Worm (Caenorhabditis elegans) whole organism, mixed stage, embryonic: Measurements from ENCODE around the gene srv-6.
A peak's percentile ranks its signal among the peaks of the same experiment; 100 is the strongest.

Experiments used
- bed-3 ChIP-seq: fragments of 200-800 bp; sonication (Bioruptor generic); optimal IDR thresholded peaks from 3 replicates; lab custom pipeline; 2018; ENCODE audit warnings: mild to moderate bottlenecking, missing genetic modification characterization, moderate library complexity, missing compliant biosample characterization
- blmp-1 ChIP-seq: fragments of 150-350 bp; optimal IDR thresholded peaks from 2 replicates; lab custom pipeline; 2014; ENCODE audit warnings: missing biosample characterization, missing genetic modification characterization
- ceh-39 ChIP-seq: fragments of 150-350 bp; optimal IDR thresholded peaks from 2 replicates; lab custom pipeline; 2014; ENCODE audit warnings: missing biosample characterization, missing genetic modification characterization
- ceh-43 ChIP-seq: fragments of 200-800 bp; sonication (Bioruptor generic); optimal IDR thresholded peaks from 2 replicates; lab custom pipeline; 2018; ENCODE audit warnings: mild to moderate bottlenecking, missing genetic modification characterization, moderate library complexity, missing compliant biosample characterization
- ceh-83 ChIP-seq: fragments of 200-800 bp; sonication (Bioruptor generic); optimal IDR thresholded peaks from 2 replicates; lab custom pipeline; 2018; ENCODE audit warnings: mild to moderate bottlenecking, missing genetic modification characterization, missing compliant biosample characterization
- ces-1 ChIP-seq: fragments of 150-350 bp; optimal IDR thresholded peaks from 2 replicates; lab custom pipeline; 2014; ENCODE audit warnings: missing biosample characterization, missing genetic modification reagents, missing genetic modification characterization
- cnd-1 ChIP-seq: fragments of 200-800 bp; sonication (Bioruptor generic); optimal IDR thresholded peaks from 2 replicates; lab custom pipeline; 2018; ENCODE audit warnings: mild to moderate bottlenecking, missing genetic modification characterization, missing compliant biosample characterization
- drap-1 ChIP-seq: fragments of 200-800 bp; sonication (Bioruptor generic); optimal IDR thresholded peaks from 3 replicates; lab custom pipeline; 2018; ENCODE audit warnings: mild to moderate bottlenecking, missing genetic modification characterization, missing compliant biosample characterization
- hlh-1 ChIP-seq: fragments of 150-350 bp; optimal IDR thresholded peaks from 2 replicates; lab custom pipeline; 2014; ENCODE audit warnings: missing biosample characterization, missing genetic modification reagents, missing genetic modification characterization
- lin-13 ChIP-seq: fragments of 150-350 bp; optimal IDR thresholded peaks from 2 replicates; lab custom pipeline; 2014; ENCODE audit warnings: missing biosample characterization, missing genetic modification characterization
- lin-32 ChIP-seq: fragments of 200-800 bp; sonication (Bioruptor generic); optimal IDR thresholded peaks from 2 replicates; lab custom pipeline; 2018; ENCODE audit warnings: mild to moderate bottlenecking, missing genetic modification characterization, missing compliant biosample characterization
- lsy-2 ChIP-seq: fragments of 150-350 bp; optimal IDR thresholded peaks from 2 replicates; lab custom pipeline; 2014; ENCODE audit warnings: missing biosample characterization, missing genetic modification characterization
- mls-2 ChIP-seq: sonication (generic microtip); optimal IDR thresholded peaks from 2 replicates; lab custom pipeline; 2016; ENCODE audit warnings: mild to moderate bottlenecking, missing genetic modification characterization, moderate library complexity, missing compliant biosample characterization
- nhr-12 ChIP-seq: fragments of 150-350 bp; optimal IDR thresholded peaks from 2 replicates; lab custom pipeline; 2014; ENCODE audit warnings: missing biosample characterization, missing genetic modification characterization
- nhr-237 ChIP-seq: fragments of 150-350 bp; optimal IDR thresholded peaks from 2 replicates; lab custom pipeline; 2014; ENCODE audit warnings: missing biosample characterization, missing genetic modification characterization
- nhr-28 ChIP-seq: fragments of 150-350 bp; optimal IDR thresholded peaks from 2 replicates; lab custom pipeline; 2014; ENCODE audit warnings: missing biosample characterization, missing genetic modification characterization
- nhr-76 ChIP-seq: sonication (generic microtip); optimal IDR thresholded peaks from 2 replicates; lab custom pipeline; 2017; ENCODE audit warnings: missing biosample characterization, missing genetic modification characterization
- pha-4 ChIP-seq: fragments of 150-350 bp; optimal IDR thresholded peaks from 2 replicates; lab custom pipeline; 2018; ENCODE audit warnings: missing biosample characterization, missing genetic modification reagents, missing genetic modification characterization
- snpc-4 ChIP-seq: fragments of 150-350 bp; optimal IDR thresholded peaks from 2 replicates; lab custom pipeline; 2014; ENCODE audit warnings: missing biosample characterization, missing genetic modification characterization
- sptf-1 ChIP-seq: sonication (generic microtip); optimal IDR thresholded peaks from 2 replicates; lab custom pipeline; 2017; ENCODE audit warnings: mild to moderate bottlenecking, missing genetic modification characterization, moderate library complexity, missing compliant biosample characterization
- tbx-8 ChIP-seq: fragments of 200-800 bp; sonication (Bioruptor generic); optimal IDR thresholded peaks from 2 replicates; lab custom pipeline; 2018; ENCODE audit warnings: mild to moderate bottlenecking, missing genetic modification characterization, moderate library complexity, missing compliant biosample characterization
- unc-120 ChIP-seq: sonication (generic microtip); optimal IDR thresholded peaks from 2 replicates; lab custom pipeline; 2017; ENCODE audit warnings: missing genetic modification characterization, missing compliant biosample characterization; ENCODE audit not compliant: poor library complexity, severe bottlenecking
- unc-39 ChIP-seq: fragments of 150-350 bp; optimal IDR thresholded peaks from 2 replicates; lab custom pipeline; 2014; ENCODE audit warnings: missing biosample characterization, missing genetic modification characterization
- unc-62 ChIP-seq: fragments of 150-350 bp; optimal IDR thresholded peaks from 2 replicates; lab custom pipeline; 2014; ENCODE audit warnings: missing biosample characterization, missing genetic modification reagents, missing genetic modification characterization
- zip-8 ChIP-seq: fragments of 150-350 bp; optimal IDR thresholded peaks from 2 replicates; lab custom pipeline; 2014; ENCODE audit warnings: missing biosample characterization, missing genetic modification characterization
- ztf-11 ChIP-seq: fragments of 150-350 bp; optimal IDR thresholded peaks from 2 replicates; lab custom pipeline; 2014; ENCODE audit warnings: missing biosample characterization, missing genetic modification characterization

Gene srv-6

DNA sequence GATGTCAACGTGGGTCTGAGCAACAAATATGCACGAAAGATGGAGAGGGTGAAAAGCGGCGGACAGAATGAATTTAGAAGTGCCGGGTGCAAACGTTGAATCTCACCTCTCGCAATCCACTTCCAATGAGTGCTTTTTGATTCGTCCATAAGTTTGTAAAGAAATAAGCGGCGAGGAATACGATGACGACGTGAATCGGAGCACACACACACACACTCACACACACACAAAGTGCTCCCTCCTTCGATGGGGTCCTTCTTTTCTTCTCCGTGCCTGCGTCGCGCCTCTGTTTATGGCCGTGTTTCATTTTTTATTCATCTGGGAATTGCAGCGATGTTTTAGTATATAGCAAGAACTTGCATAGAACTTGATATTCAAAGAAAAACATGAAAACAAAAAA lies 40.6 kb downstream of the srv-6 start, which contains the start of gene paf-2:
Gene paf-2 (minus strand): TSS at position 290 of the 400 bp plus-strand sequence.
- TF ChIP-seq nhr-28 (tag; lab: Kevin White, UChicago) = no peak
- no peak for TF ChIP-seq drap-1 (GFP tag; lab: Kevin White, UChicago)
- TF ChIP-seq nhr-237 (tag; lab: Kevin White, UChicago) = no peak
- TF ChIP-seq blmp-1 (tag; lab: Kevin White, UChicago) = no peak
- no peak for TF ChIP-seq snpc-4
- no peak for TF ChIP-seq unc-39
- no peak for TF ChIP-seq hlh-1 (tag; lab: Kevin White, UChicago)
- no peak for TF ChIP-seq tbx-8 (GFP tag; lab: Kevin White, UChicago)
- no peak for TF ChIP-seq unc-62 (GFP tag; lab: Kevin White, UChicago)
- no peak for TF ChIP-seq ceh-83 (GFP tag; lab: Kevin White, UChicago)
- TF ChIP-seq bed-3 (GFP tag; lab: Kevin White, UChicago) = no peak
- TF ChIP-seq cnd-1 (tag; lab: Kevin White, UChicago) = no peak
- TF ChIP-seq zip-8 (tag; lab: Kevin White, UChicago) = no peak
- no peak for TF ChIP-seq lsy-2 (tag; lab: Kevin White, UChicago)

DNA sequence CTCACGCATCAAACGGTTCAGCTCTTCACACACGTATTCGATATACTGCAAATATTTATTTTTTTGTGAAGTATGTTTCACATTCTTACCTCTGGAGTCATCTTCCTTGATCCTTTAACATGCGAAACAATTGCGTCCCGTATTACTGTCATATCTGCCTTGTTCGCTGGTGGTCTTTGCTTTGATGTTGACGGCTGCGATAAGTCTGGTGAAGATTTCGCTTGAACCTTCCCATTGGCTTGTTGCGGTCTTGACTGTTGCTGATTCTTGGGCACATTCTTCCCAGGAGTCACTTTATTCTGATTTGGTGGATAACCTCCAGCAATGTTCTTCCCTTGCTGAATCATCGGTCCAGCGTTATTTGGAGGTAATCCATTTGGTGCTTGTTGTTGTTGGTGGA lies 46.3 kb downstream of the srv-6 start:
- TF ChIP-seq unc-62 (GFP tag; lab: Kevin White, UChicago) (no peak), unc-39 (no peak)

DNA sequence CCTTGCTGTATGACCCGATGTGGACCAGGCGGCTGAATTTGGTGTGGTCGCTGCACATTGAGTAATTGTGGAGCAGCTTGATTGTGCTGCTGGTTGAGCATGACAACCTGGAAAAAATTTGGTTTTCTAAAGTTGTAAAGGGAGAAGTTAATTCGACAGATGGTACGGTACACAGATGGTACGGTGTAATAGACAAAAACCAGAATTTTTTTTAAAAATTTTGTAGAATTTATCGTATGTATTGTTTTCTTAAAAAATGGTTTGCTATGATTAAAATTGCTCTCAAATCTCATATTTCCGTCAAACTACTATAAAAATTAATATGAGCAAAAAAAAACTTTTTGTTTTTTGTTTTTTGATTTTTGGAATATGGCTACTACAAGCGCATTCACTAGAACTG lies 50.0 kb downstream of the srv-6 start, which contains the start of gene pqn-15:
Gene pqn-15 (minus strand): TSS at position 101 of the 400 bp plus-strand sequence.
- TF ChIP-seq ztf-11 (tag; lab: Kevin White, UChicago) (no peak), nhr-12 (no peak), snpc-4 (no peak), nhr-28 (tag; lab: Kevin White, UChicago) (no peak)

DNA sequence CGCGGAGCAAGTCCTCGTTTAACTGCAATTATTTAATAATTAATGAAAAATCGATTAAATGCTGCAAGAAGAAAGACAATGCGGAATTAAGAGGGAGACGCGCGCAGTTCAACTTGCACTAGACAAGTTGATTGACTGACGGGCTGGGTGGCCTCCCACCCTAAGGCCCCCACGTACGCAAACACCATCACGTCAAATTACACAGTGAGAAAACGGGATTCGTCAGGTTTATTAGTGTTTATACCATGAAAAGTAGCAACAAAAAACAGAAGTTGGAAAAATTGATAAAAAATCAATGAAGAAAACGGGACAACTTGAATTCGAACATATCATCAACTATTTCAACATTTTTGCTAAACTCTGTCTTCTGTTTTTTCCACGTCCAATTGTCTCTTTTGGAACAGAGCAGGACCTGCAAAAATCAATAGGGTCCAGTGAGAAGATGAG lies 50.7 kb downstream of the srv-6 start:
- TF ChIP-seq unc-120 = peak; percentile 14
- peak; percentile 69 for TF ChIP-seq ceh-43 (GFP tag; lab: Kevin White, UChicago)
- TF ChIP-seq ces-1 = peak; percentile 51
- TF ChIP-seq blmp-1 (tag; lab: Kevin White, UChicago) = no peak
- TF ChIP-seq snpc-4 = no peak
- TF ChIP-seq zip-8 (tag; lab: Kevin White, UChicago) = no peak
- no peak for TF ChIP-seq tbx-8 (GFP tag; lab: Kevin White, UChicago)
- TF ChIP-seq nhr-76 = no peak
- peak; percentile 28 for TF ChIP-seq lin-13 (tag; lab: Kevin White, UChicago)
- no peak for TF ChIP-seq ceh-39 (tag; lab: Kevin White, UChicago)
- no peak for TF ChIP-seq lin-32
- no peak for TF ChIP-seq unc-39
- no peak for TF ChIP-seq nhr-12
- TF ChIP-seq mls-2 (tag; lab: Kevin White, UChicago) = peak; percentile 78
- TF ChIP-seq cnd-1 (tag; lab: Kevin White, UChicago) = peak; percentile 10
- TF ChIP-seq pha-4 (tag; lab: Kevin White, UChicago) = no peak
- TF ChIP-seq sptf-1 = peak; percentile 19
- TF ChIP-seq, all 35 proteins: peak for 7
